Fruit fly (Drosophila melanogaster) whole organism, embryonic: ENCODE measurements around the gene heph.

Experiments used
- CG1233 ChIP-seq: fragments of 200-800 bp; sonication (Bioruptor generic); optimal IDR thresholded peaks from 4 replicates; lab custom pipeline; 2018; ENCODE audit warnings: missing biosample characterization, mild to moderate bottlenecking, missing genetic modification characterization
- CG14014 ChIP-seq: fragments of 200-800 bp; sonication (Bioruptor generic); IDR thresholded peaks from 2 replicates; pipeline ENCODE4 v1.3.6; 2022; ENCODE audit warnings: missing biosample characterization, missing genetic modification characterization
- CG14050 ChIP-seq: fragments of 200-800 bp; sonication (Bioruptor generic); IDR thresholded peaks from 3 replicates; pipeline ENCODE4 v1.3.6; 2022; ENCODE audit warnings: missing biosample characterization, missing genetic modification characterization
- CG1529 ChIP-seq: fragments of 200-800 bp; sonication (Bioruptor generic); optimal IDR thresholded peaks from 3 replicates; lab custom pipeline; 2018; ENCODE audit warnings: missing biosample characterization, missing genetic modification characterization
- CG18262 ChIP-seq: fragments of 200-800 bp; optimal IDR thresholded peaks from 3 replicates; lab custom pipeline; 2019; ENCODE audit warnings: missing biosample characterization, mild to moderate bottlenecking, missing genetic modification characterization, moderate library complexity
- CG2202 ChIP-seq: fragments of 200-800 bp; sonication (Bioruptor generic); optimal IDR thresholded peaks from 2 replicates; lab custom pipeline; 2018; ENCODE audit warnings: missing biosample characterization, mild to moderate bottlenecking, missing genetic modification characterization
- CG32767 ChIP-seq: fragments of 200-800 bp; sonication (Bioruptor generic); IDR thresholded peaks from 2 replicates; pipeline ENCODE4 v1.3.6; 2022; ENCODE audit warnings: missing biosample characterization, missing genetic modification characterization
- CG32772 ChIP-seq: fragments of 200-800 bp; sonication (Bioruptor generic); IDR thresholded peaks from 2 replicates; pipeline ENCODE4 v1.3.6; 2022; ENCODE audit warnings: missing biosample characterization, missing genetic modification characterization
- CG33213 ChIP-seq: fragments of 200-800 bp; sonication (Bioruptor generic); optimal IDR thresholded peaks from 3 replicates; lab custom pipeline; 2016; ENCODE audit warnings: missing biosample characterization, missing genetic modification characterization
- CG3838 ChIP-seq: fragments of 200-800 bp; sonication (Bioruptor generic); optimal IDR thresholded peaks from 3 replicates; lab custom pipeline; 2016; ENCODE audit warnings: missing biosample characterization, missing genetic modification characterization
- CG4820 ChIP-seq: fragments of 200-800 bp; sonication (Bioruptor generic); optimal IDR thresholded peaks from 3 replicates; lab custom pipeline; 2016; ENCODE audit warnings: missing biosample characterization, missing genetic modification characterization
- CG7271 ChIP-seq: fragments of 200-800 bp; sonication (Bioruptor generic); optimal IDR thresholded peaks from 2 replicates; lab custom pipeline; 2018; ENCODE audit warnings: missing biosample characterization, mild to moderate bottlenecking, missing genetic modification characterization, moderate library complexity
- CG8281 ChIP-seq: fragments of 200-800 bp; sonication (Bioruptor generic); optimal IDR thresholded peaks from 2 replicates; lab custom pipeline; 2018; ENCODE audit warnings: missing biosample characterization, mild to moderate bottlenecking, missing genetic modification characterization, moderate library complexity
- CG9727 ChIP-seq: fragments of 200-800 bp; sonication (Bioruptor generic); optimal IDR thresholded peaks from 3 replicates; lab custom pipeline; 2017; ENCODE audit warnings: missing biosample characterization, mild to moderate bottlenecking, missing genetic modification characterization
- CG9932 ChIP-seq: fragments of 200-800 bp; sonication (Bioruptor generic); IDR thresholded peaks from 2 replicates; pipeline ENCODE4 v1.3.6; 2022; ENCODE audit warnings: missing biosample characterization, missing genetic modification characterization
- Chrac-16 ChIP-seq: fragments of 200-800 bp; sonication (Bioruptor generic); optimal IDR thresholded peaks from 3 replicates; lab custom pipeline; 2016; ENCODE audit warnings: missing biosample characterization, missing genetic modification characterization
- CrebB ChIP-seq: fragments of 200-800 bp; sonication (Bioruptor generic); optimal IDR thresholded peaks from 3 replicates; lab custom pipeline; 2018; ENCODE audit warnings: missing biosample characterization, mild to moderate bottlenecking, missing genetic modification characterization
- Dip2 ChIP-seq: fragments of 200-800 bp; sonication (Bioruptor generic); IDR thresholded peaks from 2 replicates; pipeline ENCODE4 v1.3.6; 2022; ENCODE audit warnings: missing biosample characterization, missing genetic modification characterization
- Dll ChIP-seq: fragments of 200-800 bp; sonication (Bioruptor generic); IDR thresholded peaks from 4 replicates; pipeline ENCODE4 v1.3.6; 2022; ENCODE audit warnings: missing biosample characterization, missing genetic modification characterization; ENCODE audit not compliant: partially characterized antibody
- Dref ChIP-seq: fragments of 200-800 bp; sonication (Bioruptor generic); IDR thresholded peaks from 2 replicates; pipeline ENCODE4 v1.3.6; 2022; ENCODE audit warnings: missing biosample characterization, missing genetic modification characterization
- Fer1 ChIP-seq: fragments of 200-800 bp; sonication (Bioruptor generic); optimal IDR thresholded peaks from 2 replicates; lab custom pipeline; 2017; ENCODE audit warnings: missing biosample characterization, mild to moderate bottlenecking, missing genetic modification characterization
- Hand ChIP-seq: fragments of 200-800 bp; sonication (Bioruptor generic); optimal IDR thresholded peaks from 2 replicates; lab custom pipeline; 2017; ENCODE audit warnings: mild to moderate bottlenecking, missing biosample characterization, missing genetic modification reagents, missing genetic modification characterization
- Hr78 ChIP-seq, 2 experiments: fragments of 200-800 bp in 1 of 2; fragments of >200 bp in 1 of 2; sonication (Bioruptor generic) in 1 of 2; optimal IDR thresholded peaks; 2 replicates each; lab custom pipeline; 2017 to 2019; ENCODE audit warnings: missing biosample characterization in 2 of 2, missing genetic modification characterization in 2 of 2, mild to moderate bottlenecking in 1 of 2, moderate library complexity in 1 of 2
- Lhr ChIP-seq: fragments of 200-800 bp; sonication (Bioruptor generic); optimal IDR thresholded peaks from 3 replicates; lab custom pipeline; 2017; ENCODE audit warnings: mild to moderate bottlenecking, missing biosample characterization, missing genetic modification reagents, missing genetic modification characterization
- Myb ChIP-seq: fragments of 200-800 bp; sonication (Bioruptor generic); optimal IDR thresholded peaks from 2 replicates; lab custom pipeline; 2016; ENCODE audit warnings: missing biosample characterization, missing genetic modification characterization
- Neu2 ChIP-seq: fragments of 200-800 bp; sonication (Bioruptor generic); optimal IDR thresholded peaks from 3 replicates; lab custom pipeline; 2016; ENCODE audit warnings: missing biosample characterization, missing genetic modification characterization, borderline replicate concordance
- Vsx1 ChIP-seq: fragments of 200-800 bp; sonication (Bioruptor generic); optimal IDR thresholded peaks from 2 replicates; lab custom pipeline; 2017; ENCODE audit warnings: missing biosample characterization, mild to moderate bottlenecking, missing genetic modification characterization, missing genetic modification reagents
- Xrp1 ChIP-seq: fragments of 200-800 bp; sonication (Bioruptor generic); IDR thresholded peaks from 2 replicates; pipeline ENCODE4 v1.3.6; 2022; ENCODE audit warnings: missing biosample characterization, missing genetic modification characterization
- bcd ChIP-seq: fragments of 200-800 bp; sonication (Bioruptor generic); optimal IDR thresholded peaks from 2 replicates; lab custom pipeline; 2017; ENCODE audit warnings: missing biosample characterization, mild to moderate bottlenecking, missing genetic modification characterization
- cwo ChIP-seq: fragments of 200-800 bp; sonication (Bioruptor generic); optimal IDR thresholded peaks from 3 replicates; lab custom pipeline; 2017; ENCODE audit warnings: missing biosample characterization, missing genetic modification characterization, mild to moderate bottlenecking, moderate library complexity, missing genetic modification reagents
- dimm ChIP-seq: fragments of 200-800 bp; sonication (Bioruptor generic); IDR thresholded peaks from 2 replicates; pipeline ENCODE4 v1.3.6; 2022; ENCODE audit warnings: missing biosample characterization, missing genetic modification characterization
- ems ChIP-seq: fragments of 200-800 bp; sonication (Bioruptor generic); optimal IDR thresholded peaks from 3 replicates; lab custom pipeline; 2016; ENCODE audit warnings: missing biosample characterization, missing genetic modification characterization
- eve ChIP-seq, 2 experiments: fragments of >200 bp; optimal IDR thresholded peaks; 2 replicates each; lab custom pipeline; 2017; ENCODE audit warnings: missing biosample characterization in 2 of 2, missing genetic modification characterization in 2 of 2
- fd96Cb ChIP-seq: fragments of 200-800 bp; sonication (Bioruptor generic); optimal IDR thresholded peaks from 2 replicates; lab custom pipeline; 2018; ENCODE audit warnings: missing biosample characterization, mild to moderate bottlenecking, missing genetic modification characterization, moderate library complexity
- gt ChIP-seq: fragments of 200-800 bp; sonication (Bioruptor generic); IDR thresholded peaks from 2 replicates; pipeline ENCODE4 v1.3.6; 2022; ENCODE audit warnings: missing biosample characterization, missing genetic modification characterization
- klu ChIP-seq: fragments of 200-800 bp; sonication (Bioruptor generic); IDR thresholded peaks from 2 replicates; pipeline ENCODE4 v1.3.6; 2022; ENCODE audit warnings: missing biosample characterization, missing genetic modification characterization
- knrl ChIP-seq: fragments of 200-800 bp; sonication (Bioruptor generic); IDR thresholded peaks from 3 replicates; pipeline ENCODE4 v1.3.6; 2022; ENCODE audit warnings: missing biosample characterization, missing genetic modification characterization; ENCODE audit not compliant: partially characterized antibody
- lbe ChIP-seq: fragments of 200-800 bp; sonication (Bioruptor generic); optimal IDR thresholded peaks from 2 replicates; lab custom pipeline; 2016; ENCODE audit warnings: missing biosample characterization, mild to moderate bottlenecking, missing genetic modification characterization
- lilli ChIP-seq: fragments of 200-800 bp; sonication (Bioruptor generic); optimal IDR thresholded peaks from 3 replicates; lab custom pipeline; 2016; ENCODE audit warnings: missing biosample characterization, missing genetic modification characterization
- maf-S ChIP-seq: fragments of 200-800 bp; sonication (Bioruptor generic); optimal IDR thresholded peaks from 2 replicates; lab custom pipeline; 2016; ENCODE audit warnings: missing biosample characterization, missing genetic modification characterization
- mam ChIP-seq: fragments of 200-800 bp; sonication (Bioruptor generic); optimal IDR thresholded peaks from 3 replicates; lab custom pipeline; 2016; ENCODE audit warnings: missing biosample characterization, missing genetic modification characterization
- nerfin-1 ChIP-seq: fragments of 200-800 bp; sonication (Bioruptor generic); optimal IDR thresholded peaks from 3 replicates; lab custom pipeline; 2019; ENCODE audit warnings: missing biosample characterization, mild to moderate bottlenecking, missing genetic modification characterization, moderate library complexity
- org-1 ChIP-seq: fragments of 200-800 bp; sonication (Bioruptor generic); optimal IDR thresholded peaks from 2 replicates; lab custom pipeline; 2017; ENCODE audit warnings: missing biosample characterization, missing genetic modification characterization
- p53 ChIP-seq: fragments of 200-800 bp; sonication (Bioruptor generic); optimal IDR thresholded peaks from 2 replicates; lab custom pipeline; 2016; ENCODE audit warnings: missing biosample characterization, missing genetic modification characterization
- phol ChIP-seq: fragments of 200-800 bp; sonication (Bioruptor generic); optimal IDR thresholded peaks from 3 replicates; lab custom pipeline; 2018; ENCODE audit warnings: missing biosample characterization, mild to moderate bottlenecking, missing genetic modification characterization, moderate library complexity
- pros ChIP-seq: fragments of 200-800 bp; sonication (Bioruptor generic); optimal IDR thresholded peaks from 3 replicates; lab custom pipeline; 2019; ENCODE audit warnings: missing biosample characterization, mild to moderate bottlenecking, missing genetic modification characterization, moderate library complexity
- schlank ChIP-seq: fragments of 200-800 bp; sonication (Bioruptor generic); optimal IDR thresholded peaks from 2 replicates; lab custom pipeline; 2018; ENCODE audit warnings: missing biosample characterization, mild to moderate bottlenecking, missing genetic modification characterization
- tio ChIP-seq: fragments of 200-800 bp; sonication (Bioruptor generic); optimal IDR thresholded peaks from 2 replicates; lab custom pipeline; 2017; ENCODE audit warnings: missing biosample characterization, missing genetic modification characterization, inconsistent platforms
- trem ChIP-seq: fragments of 200-800 bp; optimal IDR thresholded peaks from 3 replicates; lab custom pipeline; 2019; ENCODE audit warnings: missing biosample characterization, mild to moderate bottlenecking, missing genetic modification characterization, moderate library complexity
- twi ChIP-seq: fragments of 200-800 bp; optimal IDR thresholded peaks from 2 replicates; lab custom pipeline; 2019; ENCODE audit warnings: missing biosample characterization, mild to moderate bottlenecking, missing genetic modification characterization, moderate library complexity
- vnd ChIP-seq: fragments of 200-800 bp; sonication (Bioruptor generic); IDR thresholded peaks from 3 replicates; pipeline ENCODE4 v1.3.6; 2022; ENCODE audit warnings: missing biosample characterization, missing genetic modification characterization; ENCODE audit not compliant: partially characterized antibody
- wdn ChIP-seq: fragments of 200-800 bp; sonication (Bioruptor generic); IDR thresholded peaks from 2 replicates; pipeline ENCODE4 v1.3.6; 2022; ENCODE audit warnings: missing biosample characterization, missing genetic modification characterization

heph gene

DNA sequence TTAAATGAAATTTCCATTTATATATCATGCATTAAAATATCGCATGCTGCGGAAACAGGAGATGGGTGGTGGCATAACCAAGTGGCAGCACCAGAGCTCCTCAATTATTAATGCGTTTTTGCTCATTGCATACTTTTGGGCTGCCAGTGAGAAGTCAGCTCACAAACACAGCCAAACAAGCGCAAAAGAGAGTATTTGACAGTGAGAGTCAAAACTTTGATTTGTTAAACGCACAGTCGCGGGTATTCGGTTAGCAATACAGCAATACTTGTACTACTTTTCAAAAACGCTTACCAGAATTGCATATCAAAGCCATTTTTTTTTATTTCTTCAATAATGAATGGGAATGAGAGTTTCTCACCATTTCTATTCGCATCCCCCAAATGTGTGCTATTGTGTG lies 69.6 kb downstream of the heph start (continued):
- TF ChIP-seq Fer1 (GFP tag; lab: Kevin White, UChicago) (no peak), lilli (GFP tag; lab: Kevin White, UChicago) (no peak), Xrp1 (GFP tag; lab: Robert Waterston, UW) (0 out of 2 replicates have a peak, but pooled peaks have one; percentile 21), maf-S (no peak), Neu2 (no peak), bcd (GFP tag; lab: Kevin White, UChicago) (no peak), Myb (GFP tag; lab: Kevin White, UChicago) (no peak), knrl (no peak), Chrac-16 (no peak), vnd (GFP tag; lab: Robert Waterston, UW) (no peak), gt (no peak), CG32767 (GFP tag; lab: Robert Waterston, UW) (no peak), CG1233 (GFP tag; lab: Kevin White, UChicago) (no peak), CG2202 (no peak), wdn (GFP tag; lab: Robert Waterston, UW) (no peak), Hand (no peak), tio (GFP tag; lab: Kevin White, UChicago) (no peak), CG7271 (no peak), nerfin-1 (tag; lab: Kevin White, UChicago) (peak; percentile 29), Dll (GFP tag; lab: Robert Waterston, UW) (0 out of 4 replicates have a peak, but pooled peaks have one; percentile 25), CG9727 (no peak), CG18262 (no peak), CG3838 (GFP tag; lab: Kevin White, UChicago) (no peak), twi (tag; lab: Kevin White, UChicago) (no peak), eve (GFP tag; optimal IDR thresholded peaks at IDR 0.05; lab: Kevin White, UChicago) (peak in 1 of 2 experiments; percentile 56), cwo (GFP tag; lab: Kevin White, UChicago) (no peak), Hr78 (GFP tag; optimal IDR thresholded peaks at IDR 0.05; lab: Kevin White, UChicago) (no peak), CG8281 (tag; lab: Kevin White, UChicago) (no peak), org-1 (GFP tag; lab: Kevin White, UChicago) (no peak), phol (tag; lab: Kevin White, UChicago) (peak; percentile 22), lbe (GFP tag; lab: Kevin White, UChicago) (no peak), mam (no peak), fd96Cb (tag; lab: Kevin White, UChicago) (peak; percentile 6), CG9932 (GFP tag; lab: Robert Waterston, UW) (no peak), CG32772 (GFP tag; lab: Robert Waterston, UW) (no peak), CG14014 (no peak), trem (tag; lab: Kevin White, UChicago) (peak; percentile 65), schlank (tag; lab: Kevin White, UChicago) (no peak), CG14050 (GFP tag; lab: Robert Waterston, UW) (no peak), CrebB (tag; lab: Kevin White, UChicago) (no peak), Dip2 (GFP tag; lab: Robert Waterston, UW) (no peak), CG33213 (GFP tag; lab: Kevin White, UChicago) (no peak), ems (GFP tag; lab: Kevin White, UChicago) (no peak), Dref (GFP tag; lab: Robert Waterston, UW) (no peak), p53 (GFP tag; lab: Kevin White, UChicago) (no peak), CG4820 (no peak), klu (GFP tag; lab: Robert Waterston, UW) (no peak), Lhr (GFP tag; lab: Kevin White, UChicago) (peak; percentile 5), CG1529 (GFP tag; lab: Kevin White, UChicago) (peak; percentile 8), Vsx1 (GFP tag; lab: Kevin White, UChicago) (no peak), pros (GFP tag; lab: Kevin White, UChicago) (no peak), dimm (no peak)
